Fruit fly (Drosophila melanogaster) whole organism, embryonic: ENCODE data around the gene CG8034.

Experiments
- CG12071 ChIP-seq: fragments of 200-800 bp; sonication (Bioruptor generic); optimal IDR thresholded peaks from 3 replicates; lab custom pipeline; 2018; ENCODE audit warnings: missing biosample characterization, mild to moderate bottlenecking, missing genetic modification characterization
- CG17385 ChIP-seq: fragments of 200-800 bp; sonication (Bioruptor generic); optimal IDR thresholded peaks from 3 replicates; lab custom pipeline; 2018; ENCODE audit warnings: missing biosample characterization, mild to moderate bottlenecking, missing genetic modification characterization
- CG2120 ChIP-seq: fragments of 200-800 bp; sonication (Bioruptor generic); optimal IDR thresholded peaks from 3 replicates; lab custom pipeline; 2016; ENCODE audit warnings: missing biosample characterization, missing genetic modification characterization
- CG6175 ChIP-seq: fragments of 200-800 bp; sonication (Bioruptor generic); IDR thresholded peaks from 3 replicates; pipeline ENCODE4 v1.3.6; 2022; ENCODE audit warnings: missing biosample characterization, missing genetic modification characterization
- CrebB ChIP-seq: fragments of 200-800 bp; sonication (Bioruptor generic); optimal IDR thresholded peaks from 3 replicates; lab custom pipeline; 2018; ENCODE audit warnings: missing biosample characterization, mild to moderate bottlenecking, missing genetic modification characterization
- Eip74EF ChIP-seq, 2 experiments: fragments of 200-800 bp in 1 of 2; fragments of >200 bp in 1 of 2; sonication (Bioruptor generic) in 1 of 2; optimal IDR thresholded peaks; 2 replicates each; lab custom pipeline; 2017 to 2019; ENCODE audit warnings: missing biosample characterization in 2 of 2, missing genetic modification characterization in 2 of 2, mild to moderate bottlenecking in 1 of 2, moderate library complexity in 1 of 2
- Hmr ChIP-seq: fragments of 200-800 bp; sonication (Bioruptor generic); optimal IDR thresholded peaks from 3 replicates; lab custom pipeline; 2017; ENCODE audit warnings: mild to moderate bottlenecking, missing biosample characterization, missing genetic modification reagents, missing genetic modification characterization
- Meics ChIP-seq: fragments of 200-800 bp; sonication (Bioruptor generic); optimal IDR thresholded peaks from 2 replicates; lab custom pipeline; 2017; ENCODE audit warnings: missing biosample characterization, mild to moderate bottlenecking, missing genetic modification characterization
- Trl ChIP-seq, 3 experiments: fragments of >200 bp in 2 of 3; fragments of 200-800 bp in 1 of 3; sonication (Bioruptor generic) in 1 of 3; optimal IDR thresholded peaks; 2 replicates in 1 of 3; 3 replicates in 2 of 3; lab custom pipeline; 2016 to 2017; ENCODE audit warnings: missing biosample characterization in 1 of 3, missing genetic modification characterization in 1 of 3
- lola ChIP-seq, 3 experiments: fragments of >200 bp in 2 of 3; fragments of 200-800 bp in 1 of 3; sonication (Bioruptor generic) in 1 of 3; optimal IDR thresholded peaks; 2 replicates each; lab custom pipeline; 2017 to 2019; ENCODE audit warnings: missing biosample characterization in 3 of 3, missing genetic modification characterization in 3 of 3, mild to moderate bottlenecking in 1 of 3, moderate library complexity in 1 of 3
- sens-2 ChIP-seq: fragments of 200-800 bp; sonication (Bioruptor generic); IDR thresholded peaks from 2 replicates; pipeline ENCODE4 v1.3.6; 2022; ENCODE audit warnings: missing biosample characterization, missing genetic modification characterization
- trh ChIP-seq: fragments of 200-800 bp; sonication (Bioruptor generic); optimal IDR thresholded peaks from 2 replicates; lab custom pipeline; 2016; ENCODE audit warnings: missing biosample characterization, missing genetic modification characterization

dm6 chrX:19261071-19261470 is 36.9 kb downstream of the CG8034 start, which contains the start of gene rictor:
- TF ChIP-seq lola (GFP tag; optimal IDR thresholded peaks at IDR 0.05; lab: Kevin White, UChicago) (no peak), Hmr (GFP tag; lab: Kevin White, UChicago) (no peak), CG12071 (GFP tag; lab: Kevin White, UChicago) (no peak), trh (no peak), Meics (GFP tag; lab: Kevin White, UChicago) (no peak), CrebB (tag; lab: Kevin White, UChicago) (no peak), CG6175 (GFP tag; lab: Robert Waterston, UW) (no peak), sens-2 (GFP tag; lab: Robert Waterston, UW) (no peak), CG2120 (GFP tag; lab: Kevin White, UChicago) (no peak), Eip74EF (GFP tag; optimal IDR thresholded peaks at IDR 0.05; lab: Kevin White, UChicago) (no peak), Trl (optimal IDR thresholded peaks at IDR 0.05; lab: Kevin White, UChicago) (no peak), Trl (GFP tag; optimal IDR thresholded peaks at IDR 0.05; lab: Kevin White, UChicago) (no peak), CG17385 (GFP tag; lab: Kevin White, UChicago) (no peak)
